Worm (Caenorhabditis elegans) whole organism, L2 larva: ENCODE data around the gene serp-1.1.
A peak's percentile ranks its signal among the peaks of the same experiment; 100 is the strongest.

ENCODE experiments used
- C34F6.9 ChIP-seq: fragments of 150-350 bp; optimal IDR thresholded peaks from 2 replicates; lab custom pipeline; 2014; ENCODE audit warnings: missing biosample characterization, missing genetic modification characterization
- F13H6.1 ChIP-seq: sonication (generic microtip); optimal IDR thresholded peaks from 2 replicates; lab custom pipeline; 2016; ENCODE audit warnings: missing genetic modification characterization, missing compliant biosample characterization
- R02D3.7 ChIP-seq: fragments of 150-350 bp; optimal IDR thresholded peaks from 2 replicates; lab custom pipeline; 2014; ENCODE audit warnings: missing biosample characterization, missing genetic modification characterization
- alr-1 ChIP-seq: fragments of 150-350 bp; optimal IDR thresholded peaks from 2 replicates; lab custom pipeline; 2014; ENCODE audit warnings: missing biosample characterization, missing genetic modification characterization
- aly-2 ChIP-seq: fragments of 150-350 bp; optimal IDR thresholded peaks from 2 replicates; lab custom pipeline; 2014; ENCODE audit warnings: missing biosample characterization, missing genetic modification characterization
- blmp-1 ChIP-seq: sonication (generic microtip); optimal IDR thresholded peaks from 2 replicates; lab custom pipeline; 2017; ENCODE audit warnings: missing genetic modification characterization, mild to moderate bottlenecking, missing compliant biosample characterization, antibody characterized with exemption, moderate library complexity; ENCODE audit not compliant: insufficient read depth
- ceh-16 ChIP-seq: fragments of 150-350 bp; optimal IDR thresholded peaks from 2 replicates; lab custom pipeline; 2014; ENCODE audit warnings: missing biosample characterization, missing genetic modification characterization
- crh-2 ChIP-seq: sonication (generic microtip); optimal IDR thresholded peaks from 2 replicates; lab custom pipeline; 2017; ENCODE audit warnings: missing biosample characterization, missing genetic modification characterization
- dmd-4 ChIP-seq: sonication (generic microtip); optimal IDR thresholded peaks from 2 replicates; lab custom pipeline; 2017; ENCODE audit warnings: missing biosample characterization, missing genetic modification characterization
- elt-1 ChIP-seq: fragments of 150-350 bp; optimal IDR thresholded peaks from 2 replicates; lab custom pipeline; 2014; ENCODE audit warnings: missing biosample characterization, missing genetic modification characterization
- elt-3 ChIP-seq: sonication (generic microtip); optimal IDR thresholded peaks from 2 replicates; lab custom pipeline; 2017; ENCODE audit warnings: missing biosample characterization, missing genetic modification characterization
- fos-1 ChIP-seq: fragments of 150-350 bp; optimal IDR thresholded peaks from 2 replicates; lab custom pipeline; 2014; ENCODE audit warnings: missing biosample characterization, missing genetic modification characterization
- gmeb-1 ChIP-seq: fragments of 150-350 bp; optimal IDR thresholded peaks from 2 replicates; lab custom pipeline; 2014; ENCODE audit warnings: missing biosample characterization, missing genetic modification characterization
- lin-13 ChIP-seq: fragments of 150-350 bp; optimal IDR thresholded peaks from 2 replicates; lab custom pipeline; 2014; ENCODE audit warnings: missing biosample characterization, missing genetic modification reagents, missing genetic modification characterization
- lin-39 ChIP-seq: fragments of 150-350 bp; optimal IDR thresholded peaks from 2 replicates; lab custom pipeline; 2014; ENCODE audit warnings: missing biosample characterization, missing genetic modification reagents, missing genetic modification characterization
- lsy-2 ChIP-seq, 2 experiments: fragments of 150-350 bp in 1 of 2; sonication (generic microtip) in 1 of 2; optimal IDR thresholded peaks; 2 replicates each; lab custom pipeline; 2014 to 2017; ENCODE audit warnings: missing biosample characterization in 2 of 2, missing genetic modification characterization in 2 of 2
- mab-5 ChIP-seq: fragments of 150-350 bp; optimal IDR thresholded peaks from 2 replicates; lab custom pipeline; 2014; ENCODE audit warnings: missing biosample characterization, missing genetic modification characterization
- mbf-1 ChIP-seq: sonication (generic microtip); optimal IDR thresholded peaks from 2 replicates; lab custom pipeline; 2017; ENCODE audit warnings: missing biosample characterization, missing genetic modification characterization
- mdl-1 ChIP-seq, 2 experiments: fragments of 150-350 bp in 1 of 2; sonication (generic microtip) in 1 of 2; optimal IDR thresholded peaks; 2 replicates each; lab custom pipeline; 2017; ENCODE audit warnings: missing biosample characterization in 2 of 2, missing genetic modification characterization in 2 of 2
- nhr-10 ChIP-seq: sonication (generic microtip); optimal IDR thresholded peaks from 2 replicates; lab custom pipeline; 2017; ENCODE audit warnings: missing biosample characterization, missing genetic modification characterization
- nhr-11 ChIP-seq: fragments of 150-350 bp; optimal IDR thresholded peaks from 2 replicates; lab custom pipeline; 2014; ENCODE audit warnings: missing biosample characterization, missing genetic modification characterization
- nhr-12 ChIP-seq: fragments of 150-350 bp; optimal IDR thresholded peaks from 2 replicates; lab custom pipeline; 2014; ENCODE audit warnings: missing biosample characterization, missing genetic modification characterization
- nhr-129 ChIP-seq: fragments of 150-350 bp; optimal IDR thresholded peaks from 2 replicates; lab custom pipeline; 2014; ENCODE audit warnings: missing biosample characterization, missing genetic modification characterization
- nhr-21 ChIP-seq: fragments of 150-350 bp; optimal IDR thresholded peaks from 2 replicates; lab custom pipeline; 2014; ENCODE audit warnings: missing biosample characterization, missing genetic modification characterization
- nhr-23 ChIP-seq: fragments of 150-350 bp; optimal IDR thresholded peaks from 2 replicates; lab custom pipeline; 2014; ENCODE audit warnings: missing biosample characterization, missing genetic modification reagents, missing genetic modification characterization
- nhr-237 ChIP-seq: fragments of 150-350 bp; optimal IDR thresholded peaks from 2 replicates; lab custom pipeline; 2014; ENCODE audit warnings: missing biosample characterization, missing genetic modification characterization
- nhr-25 ChIP-seq: fragments of 150-350 bp; sonication (generic microtip); optimal IDR thresholded peaks from 3 replicates; lab custom pipeline; 2014; ENCODE audit warnings: missing biosample characterization, missing genetic modification characterization
- nhr-77 ChIP-seq: fragments of 150-350 bp; optimal IDR thresholded peaks from 2 replicates; lab custom pipeline; 2014; ENCODE audit warnings: missing biosample characterization, missing genetic modification characterization
- peb-1 ChIP-seq: fragments of 150-350 bp; optimal IDR thresholded peaks from 2 replicates; lab custom pipeline; 2014; ENCODE audit warnings: missing biosample characterization, missing genetic modification characterization
- sem-4 ChIP-seq: fragments of 150-350 bp; optimal IDR thresholded peaks from 2 replicates; lab custom pipeline; 2014; ENCODE audit warnings: missing biosample characterization, missing genetic modification reagents, missing genetic modification characterization
- skn-1 ChIP-seq: sonication (generic microtip); optimal IDR thresholded peaks from 2 replicates; lab custom pipeline; 2017; ENCODE audit warnings: missing biosample characterization, missing genetic modification characterization
- sma-3 ChIP-seq: sonication (generic microtip); optimal IDR thresholded peaks from 2 replicates; lab custom pipeline; 2016; ENCODE audit warnings: missing genetic modification reagents, missing genetic modification characterization, missing compliant biosample characterization
- sma-9 ChIP-seq, 2 experiments: fragments of 150-350 bp in 1 of 2; sonication (generic microtip) in 1 of 2; optimal IDR thresholded peaks; 2 replicates each; lab custom pipeline; 2014 to 2016; ENCODE audit warnings: missing genetic modification characterization in 2 of 2, mild to moderate bottlenecking in 1 of 2, missing biosample characterization in 1 of 2, missing compliant biosample characterization in 1 of 2, missing genetic modification reagents in 1 of 2, moderate library complexity in 1 of 2
- snpc-4 ChIP-seq: fragments of 150-350 bp; optimal IDR thresholded peaks from 2 replicates; lab custom pipeline; 2014; ENCODE audit warnings: missing biosample characterization, missing genetic modification characterization
- unc-55 ChIP-seq: fragments of 150-350 bp; sonication (generic microtip); optimal IDR thresholded peaks from 3 replicates; lab custom pipeline; 2014; ENCODE audit warnings: missing biosample characterization, missing genetic modification reagents, missing genetic modification characterization
- zag-1 ChIP-seq: fragments of 150-350 bp; optimal IDR thresholded peaks from 2 replicates; lab custom pipeline; 2014; ENCODE audit warnings: missing biosample characterization, missing genetic modification characterization
- ztf-1 ChIP-seq: fragments of 200-800 bp; sonication (Bioruptor generic); conservative IDR thresholded peaks from 2 replicates; pipeline ENCODE4 v1.3.6; 2022; ENCODE audit warnings: missing genetic modification characterization, missing compliant biosample characterization
- ztf-11 ChIP-seq: sonication (generic microtip); optimal IDR thresholded peaks from 2 replicates; lab custom pipeline; 2017; ENCODE audit warnings: missing biosample characterization, missing genetic modification characterization
- ztf-4 ChIP-seq: fragments of 150-350 bp; optimal IDR thresholded peaks from 2 replicates; lab custom pipeline; 2014; ENCODE audit warnings: missing biosample characterization, missing genetic modification characterization

The serp-1.1 gene

DNA sequence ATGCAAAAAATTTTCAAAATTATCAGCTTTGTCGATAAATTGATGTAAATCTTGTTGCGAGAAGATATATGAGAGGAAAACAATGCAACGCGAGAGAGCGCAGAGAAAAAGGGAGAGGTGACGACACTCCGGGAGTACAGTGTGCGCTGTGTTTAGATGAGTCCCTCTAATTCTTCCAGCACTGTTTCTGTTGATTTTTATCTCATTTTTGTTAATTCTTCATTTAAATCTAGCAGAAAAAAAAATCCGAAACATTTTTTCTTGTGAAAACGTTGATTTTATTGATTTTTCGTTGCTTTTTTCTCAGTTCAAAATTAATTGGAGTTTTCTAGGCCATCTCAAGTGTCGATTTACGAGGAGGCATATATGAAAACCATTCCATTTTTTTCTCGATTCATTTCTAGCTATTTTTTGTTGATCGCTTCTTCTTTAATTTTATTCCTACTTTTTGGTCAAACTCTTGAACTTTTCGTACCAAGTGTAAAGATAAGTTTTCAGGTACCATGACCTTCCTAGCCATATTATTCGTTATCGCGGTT, 8.1 kb downstream of the serp-1.1 start, which contains the start of gene acl-1 (continued):
- TF ChIP-seq unc-55 (GFP tag; lab: Kevin White, UChicago) = peak; percentile 86

DNA sequence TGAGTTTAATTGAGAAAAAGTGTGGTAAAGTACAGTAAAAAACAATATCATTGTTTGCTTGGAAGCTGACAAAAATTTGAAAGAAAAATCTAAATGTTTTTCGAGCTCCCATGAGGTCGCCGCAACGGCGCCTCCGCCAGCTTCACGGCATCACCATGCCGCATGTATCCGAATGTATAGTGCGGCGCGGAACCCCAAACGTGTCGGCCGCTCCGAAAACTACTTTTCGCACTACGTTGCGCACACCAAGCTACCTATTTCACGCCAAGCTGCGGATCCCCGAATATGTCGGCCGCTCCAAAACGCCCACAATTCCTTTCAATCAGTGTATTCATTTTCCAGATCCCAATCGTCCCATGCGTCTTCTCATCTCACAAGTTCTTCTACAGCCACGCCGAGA, 9.6 kb downstream of the serp-1.1 start:
- TF ChIP-seq snpc-4 (tag; lab: Kevin White, UChicago) (peak; percentile 47), aly-2 (tag; lab: Kevin White, UChicago) (no peak), elt-1 (tag; lab: Kevin White, UChicago) (no peak), blmp-1 (tag; lab: Kevin White, UChicago) (no peak), nhr-129 (tag; lab: Kevin White, UChicago) (no peak), lin-39 (tag; lab: Kevin White, UChicago) (no peak), crh-2 (tag; lab: Kevin White, UChicago) (no peak), zag-1 (tag; lab: Kevin White, UChicago) (no peak)

DNA sequence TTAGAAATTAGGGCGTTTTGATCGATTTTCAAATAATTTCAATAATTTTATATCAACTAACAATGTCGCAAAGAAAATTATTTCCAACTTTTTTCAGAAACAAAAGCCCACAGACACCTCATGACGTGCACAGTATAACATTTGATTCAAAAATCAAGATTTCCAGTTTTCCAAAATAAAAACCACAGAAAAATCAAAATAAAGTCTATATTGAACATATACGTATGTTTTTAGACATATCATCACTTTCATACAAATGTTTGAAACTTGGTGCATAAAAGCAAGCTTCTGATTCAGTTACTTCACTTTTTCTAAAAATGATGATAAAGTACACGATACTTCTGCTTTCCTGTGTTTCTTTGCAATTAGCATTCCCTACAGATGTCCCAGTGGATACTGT, 15.5 kb downstream of the serp-1.1 start, which contains the start of gene F53H4.2:
Gene F53H4.2, plus strand, starts transcription at position 301 of the 400 bp plus-strand sequence.
- TF ChIP-seq ztf-11 (no peak), elt-3 (no peak), aly-2 (tag; lab: Kevin White, UChicago) (no peak), nhr-77 (tag; lab: Kevin White, UChicago) (no peak), peb-1 (tag; lab: Kevin White, UChicago) (no peak), zag-1 (tag; lab: Kevin White, UChicago) (no peak), ceh-16 (tag; lab: Kevin White, UChicago) (no peak), sma-3 (GFP tag; lab: Kevin White, UChicago) (no peak)
- TF ChIP-seq, all 48 proteins: peak for 0

DNA sequence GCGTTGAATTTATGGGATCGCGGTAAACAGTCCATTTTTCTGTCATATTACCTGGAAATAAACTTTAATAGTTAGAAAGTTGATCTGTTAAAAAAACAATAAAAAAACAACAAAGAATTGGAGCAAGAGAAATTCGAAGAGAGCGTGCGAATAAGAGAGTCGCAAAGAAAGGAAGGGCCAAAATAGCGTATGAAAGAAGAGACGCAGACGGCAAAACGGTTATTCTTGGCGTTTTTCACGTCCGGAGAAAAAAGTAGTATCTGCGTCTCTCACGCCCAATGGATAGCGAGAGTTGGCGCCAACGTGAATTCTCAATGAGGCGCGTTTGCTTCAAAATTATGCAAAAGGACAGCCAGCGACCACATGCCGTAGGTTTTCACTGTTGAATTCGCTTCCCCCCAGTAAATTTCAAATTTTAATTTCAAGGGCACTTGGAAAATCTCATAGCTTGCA, 19.2 kb downstream of the serp-1.1 start, which contains the start of gene F53H4.6:
Gene F53H4.6, minus strand, starts transcription at position 51 of the 453 bp plus-strand sequence.
- TF ChIP-seq nhr-237 (no peak), nhr-25 (no peak), C34F6.9 (tag; lab: Kevin White, UChicago) (peak; percentile 11), unc-55 (GFP tag; lab: Kevin White, UChicago) (peak; percentile 62), lsy-2 (tag; optimal IDR thresholded peaks at IDR 0.05; lab: Kevin White, UChicago) (peak; percentile 30 to 74), blmp-1 (tag; lab: Kevin White, UChicago) (no peak), nhr-129 (tag; lab: Kevin White, UChicago) (peak; percentile 34), elt-1 (tag; lab: Kevin White, UChicago) (no peak), mbf-1 (tag; lab: Kevin White, UChicago) (no peak), aly-2 (tag; lab: Kevin White, UChicago) (no peak), nhr-23 (no peak), ceh-16 (tag; lab: Kevin White, UChicago) (no peak), fos-1 (no peak), sma-9 (GFP tag; optimal IDR thresholded peaks at IDR 0.05; lab: Kevin White, UChicago) (no peak), sma-9 (tag; optimal IDR thresholded peaks at IDR 0.05; lab: Kevin White, UChicago) (no peak), R02D3.7 (no peak), lin-13 (no peak), ztf-1 (no peak), sem-4 (tag; lab: Kevin White, UChicago) (no peak), nhr-11 (tag; lab: Kevin White, UChicago) (no peak), crh-2 (tag; lab: Kevin White, UChicago) (peak; percentile 6), gmeb-1 (no peak), sma-3 (GFP tag; lab: Kevin White, UChicago) (no peak), zag-1 (tag; lab: Kevin White, UChicago) (no peak), nhr-12 (tag; lab: Kevin White, UChicago) (no peak)

ce11 chrX:15865868-15866555, 24.6 kb downstream of the serp-1.1 start, which contains the start of the genes csb-1 and F53H4.4:
TSS of gene csb-1 (minus strand) at chrX:15865918.
TSS of gene F53H4.4 (plus strand) at chrX:15866387.
- peak; percentile 78 for TF ChIP-seq C34F6.9 (tag; lab: Kevin White, UChicago)
- TF ChIP-seq ceh-16 (tag; lab: Kevin White, UChicago) = no peak
- TF ChIP-seq blmp-1 (tag; lab: Kevin White, UChicago) = no peak
- TF ChIP-seq gmeb-1 = peak; percentile 58
- TF ChIP-seq mdl-1 (tag; optimal IDR thresholded peaks at IDR 0.05; lab: Kevin White, UChicago) = peak; percentile 72 to 96
- no peak for TF ChIP-seq alr-1 (tag; lab: Kevin White, UChicago)
- TF ChIP-seq F13H6.1 (tag; lab: Kevin White, UChicago) = peak; percentile 53
- TF ChIP-seq mab-5 (tag; lab: Kevin White, UChicago) = no peak
- peak; percentile 77 for TF ChIP-seq sem-4 (tag; lab: Kevin White, UChicago)
- TF ChIP-seq ztf-4 (tag; lab: Kevin White, UChicago) = no peak
- TF ChIP-seq crh-2 (tag; lab: Kevin White, UChicago) = peak; percentile 67
- TF ChIP-seq unc-55 (GFP tag; lab: Kevin White, UChicago) = peak; percentile 89
- peak; percentile 72 for TF ChIP-seq sma-3 (GFP tag; lab: Kevin White, UChicago)
- peak; percentile 14 for TF ChIP-seq snpc-4 (tag; lab: Kevin White, UChicago)
- TF ChIP-seq fos-1 = peak; percentile 73
- peak; percentile 51 for TF ChIP-seq skn-1 (tag; lab: Kevin White, UChicago)
- peak; percentile 50 to 89 for TF ChIP-seq lsy-2 (tag; optimal IDR thresholded peaks at IDR 0.05; lab: Kevin White, UChicago)
- TF ChIP-seq sma-9 (GFP tag; optimal IDR thresholded peaks at IDR 0.05; lab: Kevin White, UChicago) = peak; percentile 79
- TF ChIP-seq sma-9 (tag; optimal IDR thresholded peaks at IDR 0.05; lab: Kevin White, UChicago) = no peak
- no peak for TF ChIP-seq dmd-4 (tag; lab: Kevin White, UChicago)
- no peak for TF ChIP-seq nhr-10 (tag; lab: Kevin White, UChicago)
- no peak for TF ChIP-seq lin-39 (tag; lab: Kevin White, UChicago)
- TF ChIP-seq nhr-21 (tag; lab: Kevin White, UChicago) = peak; percentile 29
- peak; percentile 68 for TF ChIP-seq lin-13
- no peak for TF ChIP-seq nhr-77 (tag; lab: Kevin White, UChicago)
